Fruit fly (Drosophila melanogaster): Measurements from ENCODE around the gene CG7632.

CG7632 gene

DNA sequence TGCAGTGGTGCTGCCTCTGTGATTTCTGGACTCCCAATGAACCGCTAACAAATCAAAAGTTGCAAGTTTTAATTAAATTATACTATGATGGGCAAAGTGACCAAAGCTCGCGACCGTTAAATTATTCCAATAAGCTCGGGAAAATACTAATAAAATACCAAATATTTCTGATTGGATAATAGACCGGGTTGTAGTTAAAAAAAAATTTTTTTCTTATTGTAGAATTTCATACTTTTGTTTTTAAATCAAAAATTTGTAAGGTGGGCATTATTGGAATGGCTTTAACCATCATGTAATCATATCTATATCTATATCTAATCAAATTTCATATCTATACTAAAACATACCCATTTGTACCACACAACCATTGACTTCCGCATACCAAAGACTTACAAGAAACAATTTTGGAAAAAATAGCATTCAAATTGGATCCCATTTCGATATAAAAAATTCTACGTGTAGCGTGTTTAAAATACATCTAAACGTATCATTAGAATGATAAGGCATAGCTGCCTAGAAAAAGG, 36.6 kb upstream of the CG7632 start, which contains the start of gene CG9391:
Gene CG9391, minus strand, starts transcription at position 474 of the 524 bp plus-strand sequence.
- TF ChIP-seq lola (GFP tag; optimal IDR thresholded peaks at IDR 0.05) (no peak), unc-4 (GFP tag; IDR thresholded peaks at IDR 0.05; ENCODE audit: partially characterized antibody) (no peak), Dll (GFP tag; IDR thresholded peaks at IDR 0.05; ENCODE audit: partially characterized antibody) (0 out of 4 replicates have a peak, but pooled peaks have one; percentile 14), CG17361 (GFP tag; IDR thresholded peaks at IDR 0.05) (0 out of 3 replicates have a peak, but pooled peaks have one; percentile 10), tup (GFP tag; optimal IDR thresholded peaks at IDR 0.05) (no peak), Elba2 (GFP tag; optimal IDR thresholded peaks at IDR 0.05) (peak; percentile 40), sc (optimal IDR thresholded peaks at IDR 0.05) (no peak), sc (GFP tag; optimal IDR thresholded peaks at IDR 0.05) (no peak), grau (tag; optimal IDR thresholded peaks at IDR 0.05) (no peak), Eip74EF (GFP tag; optimal IDR thresholded peaks at IDR 0.05) (peak in 1 of 2 experiments; percentile 61), CTCF (GFP tag; optimal IDR thresholded peaks at IDR 0.05) (no peak), CG2116 (GFP tag; optimal IDR thresholded peaks at IDR 0.05) (no peak), CG12104 (GFP tag; optimal IDR thresholded peaks at IDR 0.05) (no peak), Lhr (GFP tag; optimal IDR thresholded peaks at IDR 0.05) (peak; percentile 27), crp (GFP tag; optimal IDR thresholded peaks at IDR 0.05) (no peak), Six4 (GFP tag; optimal IDR thresholded peaks at IDR 0.05) (no peak), CG7556 (GFP tag; optimal IDR thresholded peaks at IDR 0.05) (no peak), CG8944 (GFP tag; optimal IDR thresholded peaks at IDR 0.05) (no peak), Dp (GFP tag; optimal IDR thresholded peaks at IDR 0.05) (peak; percentile 36), sima (GFP tag; optimal IDR thresholded peaks at IDR 0.05) (no peak), sens-2 (GFP tag; IDR thresholded peaks at IDR 0.05) (no peak), Drgx (GFP tag; IDR thresholded peaks at IDR 0.05) (no peak), CG2202 (tag; optimal IDR thresholded peaks at IDR 0.05) (no peak), sim (GFP tag; IDR thresholded peaks at IDR 0.05) (no peak), MBD-R2 (GFP tag; IDR thresholded peaks at IDR 0.05) (peak; percentile 66), CG10274 (GFP tag; optimal IDR thresholded peaks at IDR 0.05) (no peak), bab2 (GFP tag; optimal IDR thresholded peaks at IDR 0.05) (no peak), CG16863 (GFP tag; optimal IDR thresholded peaks at IDR 0.05) (no peak), CG6854 (GFP tag; optimal IDR thresholded peaks at IDR 0.05) (no peak), CG13287 (GFP tag; IDR thresholded peaks at IDR 0.05; ENCODE audit: partially characterized antibody) (peak; percentile 7; the same call in 1 of the 2 replicates), Stat92E (GFP tag; optimal IDR thresholded peaks at IDR 0.05) (no peak), CG3407 (GFP tag; optimal IDR thresholded peaks at IDR 0.05) (no peak), E2f2 (GFP tag; IDR thresholded peaks at IDR 0.05) (peak; percentile 31; the same call in 1 of the 2 replicates), CG12659 (GFP tag; optimal IDR thresholded peaks at IDR 0.05) (peak; percentile 4), Pdp1 (GFP tag; optimal IDR thresholded peaks at IDR 0.05) (peak in 1 of 2 experiments; percentile 68), stwl (tag; optimal IDR thresholded peaks at IDR 0.05) (peak; percentile 51), pzg (GFP tag; optimal IDR thresholded peaks at IDR 0.05) (peak; percentile 33), sisA (GFP tag; IDR thresholded peaks at IDR 0.05) (no peak), nau (GFP tag; optimal IDR thresholded peaks at IDR 0.05) (no peak), CG17829 (tag; optimal IDR thresholded peaks at IDR 0.05) (no peak), CG6254 (GFP tag; optimal IDR thresholded peaks at IDR 0.05) (no peak), CG11247 (GFP tag; IDR thresholded peaks at IDR 0.05) (no peak), Hand (GFP tag; optimal IDR thresholded peaks at IDR 0.05) (no peak), HLH3B (GFP tag; IDR thresholded peaks at IDR 0.05) (no peak), CG15601 (tag; optimal IDR thresholded peaks at IDR 0.05) (no peak), CG2120 (GFP tag; optimal IDR thresholded peaks at IDR 0.05) (no peak), Tbp (GFP tag; optimal IDR thresholded peaks at IDR 0.05) (no peak), Nf-YB (GFP tag; optimal IDR thresholded peaks at IDR 0.05) (peak; percentile 23), CG4360 (GFP tag; IDR thresholded peaks at IDR 0.05) (no peak), Nf-YC (tag; optimal IDR thresholded peaks at IDR 0.05) (peak; percentile 70)
